Worm (Caenorhabditis elegans) whole organism, L1 larva: ENCODE measurements around the gene srpa-68.

Source experiments
- F16B12.6 ChIP-seq: fragments of 150-350 bp; optimal IDR thresholded peaks from 2 replicates; lab custom pipeline; 2014; ENCODE audit warnings: missing biosample characterization, missing genetic modification characterization
- blmp-1 ChIP-seq: fragments of 150-350 bp; optimal IDR thresholded peaks from 2 replicates; lab custom pipeline; 2014; ENCODE audit warnings: missing biosample characterization, missing genetic modification characterization
- ceh-90 ChIP-seq: sonication (generic microtip); optimal IDR thresholded peaks from 2 replicates; lab custom pipeline; 2016; ENCODE audit warnings: missing genetic modification characterization, missing compliant biosample characterization
- ces-1 ChIP-seq: fragments of 150-350 bp; optimal IDR thresholded peaks from 2 replicates; lab custom pipeline; 2014; ENCODE audit warnings: missing biosample characterization, missing genetic modification reagents, missing genetic modification characterization
- dpl-1 ChIP-seq, 3 experiments: fragments of 150-350 bp in 2 of 3; sonication (generic microtip) in 1 of 3; optimal IDR thresholded peaks; 2 replicates each; lab custom pipeline; 2014 to 2017; ENCODE audit warnings: missing biosample characterization in 3 of 3, missing genetic modification characterization in 3 of 3, missing genetic modification reagents in 3 of 3
- dsc-1 ChIP-seq: sonication (generic microtip); optimal IDR thresholded peaks from 2 replicates; lab custom pipeline; 2016; ENCODE audit warnings: mild to moderate bottlenecking, missing genetic modification characterization, missing compliant biosample characterization
- efl-1 ChIP-seq, 4 experiments: fragments of 150-350 bp; optimal IDR thresholded peaks in 3 of 4; peaks in 1 of 4; 1 replicate in 1 of 4; 2 replicates in 3 of 4; lab custom pipeline; 2014; ENCODE audit warnings: missing biosample characterization in 2 of 4, missing genetic modification characterization in 2 of 4, missing genetic modification reagents in 2 of 4
- egl-13 ChIP-seq: sonication (generic microtip); optimal IDR thresholded peaks from 2 replicates; lab custom pipeline; 2016; ENCODE audit warnings: missing genotype, missing genetic modification reagents, missing genetic modification characterization, missing compliant biosample characterization
- elt-2 ChIP-seq: sonication (generic microtip); optimal IDR thresholded peaks from 2 replicates; lab custom pipeline; 2016; ENCODE audit warnings: missing genetic modification characterization, mild to moderate bottlenecking, inconsistent platforms, missing compliant biosample characterization, missing genetic modification reagents
- elt-3 ChIP-seq, 6 experiments: fragments of 150-350 bp in 1 of 6; sonication (generic microtip); optimal IDR thresholded peaks; 2 replicates each; lab custom pipeline; 2017 to 2018; ENCODE audit warnings: missing biosample characterization in 6 of 6, missing genetic modification characterization in 6 of 6, inconsistent platforms in 1 of 6
- irx-1 ChIP-seq: sonication (generic microtip); optimal IDR thresholded peaks from 2 replicates; lab custom pipeline; 2016; ENCODE audit warnings: missing genetic modification characterization, missing compliant biosample characterization
- lin-14 ChIP-seq: fragments of 200-800 bp; sonication (Bioruptor generic); optimal IDR thresholded peaks from 2 replicates; lab custom pipeline; 2018; ENCODE audit warnings: mild to moderate bottlenecking, missing genetic modification characterization, moderate library complexity, missing compliant biosample characterization
- lin-35 ChIP-seq, 2 experiments: fragments of 150-350 bp; optimal IDR thresholded peaks; 2 replicates each; lab custom pipeline; 2014; ENCODE audit warnings: missing biosample characterization in 2 of 2, missing genetic modification characterization in 2 of 2, missing genetic modification reagents in 2 of 2
- lir-3 ChIP-seq: sonication (generic microtip); optimal IDR thresholded peaks from 2 replicates; lab custom pipeline; 2016; ENCODE audit warnings: mild to moderate bottlenecking, missing genetic modification characterization, moderate library complexity, missing compliant biosample characterization; ENCODE audit not compliant: poor library complexity
- lsy-2 ChIP-seq, 2 experiments: fragments of 150-350 bp; optimal IDR thresholded peaks; 2 replicates each; lab custom pipeline; 2014; ENCODE audit warnings: missing biosample characterization in 2 of 2, missing genetic modification characterization in 2 of 2
- mab-9 ChIP-seq: fragments of 200-800 bp; sonication (Bioruptor generic); IDR thresholded peaks from 2 replicates; pipeline ENCODE4 v1.3.6; 2022; ENCODE audit warnings: missing genetic modification reagents, missing genetic modification characterization, missing compliant biosample characterization
- mdl-1 ChIP-seq, 2 experiments: fragments of 150-350 bp; optimal IDR thresholded peaks; 2 replicates each; lab custom pipeline; 2014 to 2017; ENCODE audit warnings: missing biosample characterization in 2 of 2, missing genetic modification characterization in 2 of 2, inconsistent platforms in 1 of 2
- mep-1 ChIP-seq: fragments of 150-350 bp; optimal IDR thresholded peaks from 2 replicates; lab custom pipeline; 2014; ENCODE audit warnings: missing biosample characterization, missing genetic modification characterization
- nhr-19 ChIP-seq: fragments of 200-800 bp; sonication (Bioruptor generic); conservative IDR thresholded peaks from 2 replicates; pipeline ENCODE4 v1.3.6; 2022; ENCODE audit warnings: missing genetic modification characterization, missing compliant biosample characterization
- nhr-20 ChIP-seq: sonication (generic microtip); optimal IDR thresholded peaks from 2 replicates; lab custom pipeline; 2016; ENCODE audit warnings: mild to moderate bottlenecking, missing genetic modification characterization, missing compliant biosample characterization
- nhr-47 ChIP-seq: sonication (generic microtip); optimal IDR thresholded peaks from 2 replicates; lab custom pipeline; 2016; ENCODE audit warnings: mild to moderate bottlenecking, missing genetic modification characterization, moderate library complexity, missing compliant biosample characterization
- nhr-71 ChIP-seq: sonication (generic microtip); optimal IDR thresholded peaks from 2 replicates; lab custom pipeline; 2016; ENCODE audit warnings: mild to moderate bottlenecking, missing genetic modification characterization, moderate library complexity, missing compliant biosample characterization
- nhr-77 ChIP-seq: fragments of 150-350 bp; optimal IDR thresholded peaks from 2 replicates; lab custom pipeline; 2014; ENCODE audit warnings: missing biosample characterization, missing genetic modification characterization
- nhr-85 ChIP-seq: sonication (generic microtip); peaks from one replicate; lab custom pipeline; 2016; ENCODE audit warnings: missing genetic modification characterization, inconsistent platforms, missing compliant biosample characterization
- nhr-90 ChIP-seq: sonication (generic microtip); optimal IDR thresholded peaks from 2 replicates; lab custom pipeline; 2016; ENCODE audit warnings: mild to moderate bottlenecking, missing genetic modification characterization, missing compliant biosample characterization; ENCODE audit not compliant: poor library complexity
- pax-3 ChIP-seq: fragments of 200-800 bp; sonication (Bioruptor generic); optimal IDR thresholded peaks from 2 replicates; lab custom pipeline; 2018; ENCODE audit warnings: mild to moderate bottlenecking, missing genetic modification characterization, moderate library complexity, missing compliant biosample characterization
- snu-23 ChIP-seq: sonication (generic microtip); optimal IDR thresholded peaks from 2 replicates; lab custom pipeline; 2016; ENCODE audit warnings: missing genetic modification characterization, missing compliant biosample characterization
- sox-4 ChIP-seq: sonication (generic microtip); optimal IDR thresholded peaks from 2 replicates; lab custom pipeline; 2016; ENCODE audit warnings: missing genetic modification characterization, missing compliant biosample characterization
- tbx-2 ChIP-seq: sonication (generic microtip); optimal IDR thresholded peaks from 2 replicates; lab custom pipeline; 2016; ENCODE audit warnings: missing genetic modification characterization, missing compliant biosample characterization
- unc-130 ChIP-seq: fragments of 150-350 bp; optimal IDR thresholded peaks from 2 replicates; lab custom pipeline; 2017; ENCODE audit warnings: missing biosample characterization, missing genetic modification characterization, inconsistent platforms
- unc-30 ChIP-seq: sonication (generic microtip); optimal IDR thresholded peaks from 2 replicates; lab custom pipeline; 2017; ENCODE audit warnings: missing biosample characterization, missing genetic modification characterization
- vab-15 ChIP-seq: sonication (generic microtip); optimal IDR thresholded peaks from 2 replicates; lab custom pipeline; 2017; ENCODE audit warnings: missing genotype, mild to moderate bottlenecking, missing genetic modification characterization, missing compliant biosample characterization
- ztf-11 ChIP-seq, 2 experiments: sonication (generic microtip); optimal IDR thresholded peaks; 2 replicates each; lab custom pipeline; 2016 to 2017; ENCODE audit warnings: missing genetic modification characterization in 2 of 2, missing biosample characterization in 1 of 2, missing compliant biosample characterization in 1 of 2
- ztf-4 ChIP-seq: fragments of 150-350 bp; optimal IDR thresholded peaks from 2 replicates; lab custom pipeline; 2014; ENCODE audit warnings: missing biosample characterization, missing genetic modification characterization

srpa-68 gene

ce11 chrV:12303453-12304077, 12.1 kb upstream of the srpa-68 start (continued):
- TF ChIP-seq nhr-47 (peak; percentile 93), ceh-90 (tag; lab: Kevin White, UChicago) (peak; percentile 23), dsc-1 (tag; lab: Kevin White, UChicago) (peak; percentile 91), efl-1 (optimal IDR thresholded peaks at IDR 0.05; lab: Kevin White, UChicago) (peak; percentile 69 to 73), efl-1 (GFP tag; optimal IDR thresholded peaks at IDR 0.05 in 1 of 2; lab: Kevin White, UChicago) (peak; percentile 52 to 97), mab-9 (GFP tag; lab: Robert Waterston, UW) (peak; percentile 75), lsy-2 (tag; optimal IDR thresholded peaks at IDR 0.05; lab: Kevin White, UChicago) (peak; percentile 73 to 77)

- peak; percentile 40 for TF ChIP-seq nhr-90
- peak; percentile 25 for TF ChIP-seq lin-14 (GFP tag; lab: Kevin White, UChicago)
- no peak for TF ChIP-seq efl-1 (optimal IDR thresholded peaks at IDR 0.05; lab: Kevin White, UChicago)
- TF ChIP-seq efl-1 (GFP tag; optimal IDR thresholded peaks at IDR 0.05 in 1 of 2; lab: Kevin White, UChicago), result peak in 1 of 2 experiments; percentile 90
- no peak for TF ChIP-seq sox-4 (tag; lab: Kevin White, UChicago)
- TF ChIP-seq egl-13 (tag; lab: Kevin White, UChicago), result no peak
- peak; percentile 43 for TF ChIP-seq nhr-71 (tag; lab: Kevin White, UChicago)
- peak; percentile 72 for TF ChIP-seq elt-2 (tag; lab: Kevin White, UChicago)
- TF ChIP-seq elt-3 (tag; optimal IDR thresholded peaks at IDR 0.05; lab: Kevin White, UChicago), result peak in 1 of 6 experiments; percentile 10
- TF ChIP-seq lin-35 (GFP tag; optimal IDR thresholded peaks at IDR 0.05; lab: Kevin White, UChicago), result peak in 1 of 2 experiments; percentile 25
- TF ChIP-seq F16B12.6, result no peak
Measured at ce11 chrV:12301985-12302591, 10.6 kb upstream of the srpa-68 start, which contains the start of the genes frm-7 and F55C5.17. Gene frm-7, plus strand, starts transcription at chrV:12302484. Gene F55C5.17, plus strand, starts transcription at chrV:12302541.

- TF ChIP-seq ztf-4 (tag; lab: Kevin White, UChicago) (no peak), lin-14 (GFP tag; lab: Kevin White, UChicago) (peak; percentile 67), lir-3 (tag; lab: Kevin White, UChicago) (peak; percentile 34), unc-30 (no peak), dpl-1 (GFP tag; optimal IDR thresholded peaks at IDR 0.05; lab: Kevin White, UChicago) (peak in 1 of 3 experiments; percentile 31), vab-15 (tag; lab: Kevin White, UChicago) (peak; percentile 92), mep-1 (peak; percentile 43), mdl-1 (tag; optimal IDR thresholded peaks at IDR 0.05; lab: Kevin White, UChicago) (peak in 1 of 2 experiments; percentile 36), mab-9 (GFP tag; lab: Robert Waterston, UW) (no peak), tbx-2 (peak; percentile 50), snu-23 (GFP tag; lab: Kevin White, UChicago) (peak; percentile 60), lin-35 (GFP tag; optimal IDR thresholded peaks at IDR 0.05; lab: Kevin White, UChicago) (peak in 1 of 2 experiments; percentile 60), elt-3 (tag; optimal IDR thresholded peaks at IDR 0.05; lab: Kevin White, UChicago) (peak in 2 of 6 experiments; percentile 19 to 37), nhr-85 (tag; lab: Kevin White, UChicago) (peak; percentile 95), elt-2 (tag; lab: Kevin White, UChicago) (peak; percentile 62), nhr-77 (tag; lab: Kevin White, UChicago) (no peak), lsy-2 (tag; optimal IDR thresholded peaks at IDR 0.05; lab: Kevin White, UChicago) (peak; percentile 24 to 53), blmp-1 (peak; percentile 24), nhr-20 (peak; percentile 52), efl-1 (optimal IDR thresholded peaks at IDR 0.05; lab: Kevin White, UChicago) (no peak), efl-1 (GFP tag; optimal IDR thresholded peaks at IDR 0.05 in 1 of 2; lab: Kevin White, UChicago) (peak in 1 of 2 experiments; percentile 89), ztf-11 (tag; optimal IDR thresholded peaks at IDR 0.05; lab: Kevin White, UChicago) (no peak), nhr-90 (peak; percentile 57), nhr-19 (GFP tag; lab: Robert Waterston, UW) (peak; percentile 22; the same call in 1 of the 2 replicates), unc-130 (peak; percentile 62), pax-3 (tag; lab: Kevin White, UChicago) (peak; percentile 11), irx-1 (peak; percentile 77), ces-1 (no peak), nhr-71 (tag; lab: Kevin White, UChicago) (peak; percentile 61)
Measured at ce11 chrV:12300780-12301460, 9.5 kb upstream of the srpa-68 start.
